Fruit fly (Drosophila melanogaster): ENCODE measurements around the gene RpL30.
A peak's percentile ranks its signal among the peaks of the same experiment; 100 is the strongest.

Gene RpL30

DNA sequence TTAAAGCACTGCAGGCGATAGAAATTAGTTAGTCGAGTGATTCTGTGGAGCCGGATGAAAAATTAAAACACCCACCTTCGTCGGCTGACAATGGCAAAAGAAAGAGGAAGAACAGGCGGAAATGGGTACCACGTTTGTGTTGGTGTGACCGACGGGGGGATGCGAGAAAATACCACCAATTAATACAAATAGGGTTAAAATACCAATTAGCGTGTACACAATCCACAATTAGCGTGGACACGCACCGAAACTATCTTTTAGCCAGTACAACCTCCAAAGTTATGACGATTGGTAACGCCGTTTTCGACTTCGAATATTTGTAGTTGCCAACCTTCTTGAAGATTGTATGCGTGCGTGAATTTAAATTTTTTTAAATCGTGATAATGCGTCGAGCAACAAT lies at the start of gene RpL30 (continued):
- TF ChIP-seq p53 (GFP tag; optimal IDR thresholded peaks at IDR 0.05) = peak; percentile 93
- peak; percentile 60 for TF ChIP-seq Aef1 (GFP tag; IDR thresholded peaks at IDR 0.05)
- TF ChIP-seq Mes4 (GFP tag; optimal IDR thresholded peaks at IDR 0.05) = peak; percentile 98
- TF ChIP-seq CG11504 (tag; optimal IDR thresholded peaks at IDR 0.05) = peak; percentile 89
- TF ChIP-seq CG17385 (GFP tag; optimal IDR thresholded peaks at IDR 0.05) = peak; percentile 99
- peak; percentile 91 for TF ChIP-seq nau (GFP tag; optimal IDR thresholded peaks at IDR 0.05)
- peak; percentile 93 for TF ChIP-seq CG32532 (GFP tag; IDR thresholded peaks at IDR 0.05)
- TF ChIP-seq CG6683 (GFP tag; optimal IDR thresholded peaks at IDR 0.05) = peak; percentile 92
- TF ChIP-seq Atf-2 (GFP tag; optimal IDR thresholded peaks at IDR 0.05) = peak; percentile 66
- TF ChIP-seq Dref (GFP tag; IDR thresholded peaks at IDR 0.05) = peak; percentile 52
- TF ChIP-seq Lhr (GFP tag; optimal IDR thresholded peaks at IDR 0.05) = peak; percentile 99
- TF ChIP-seq Usf (GFP tag; optimal IDR thresholded peaks at IDR 0.05) = peak; percentile 80
- peak; percentile 69 for TF ChIP-seq Ada2b (GFP tag; IDR thresholded peaks at IDR 0.05)
- peak; percentile 85 for TF ChIP-seq vfl (GFP tag; optimal IDR thresholded peaks at IDR 0.05)
- TF ChIP-seq eyg (GFP tag; optimal IDR thresholded peaks at IDR 0.05) = peak; percentile 86
- peak; percentile 93 for TF ChIP-seq Side (GFP tag; optimal IDR thresholded peaks at IDR 0.05)
- TF ChIP-seq CG3995 (GFP tag; optimal IDR thresholded peaks at IDR 0.05) = peak; percentile 74
- peak; percentile 90 for TF ChIP-seq CG4328 (GFP tag; optimal IDR thresholded peaks at IDR 0.05)
- TF ChIP-seq btn (GFP tag; optimal IDR thresholded peaks at IDR 0.05) = peak; percentile 92
- 0 out of 2 replicates have a peak, but pooled peaks have one; percentile 27 for TF ChIP-seq danr (GFP tag; IDR thresholded peaks at IDR 0.05)
- peak; percentile 36 for TF ChIP-seq pnt (GFP tag; optimal IDR thresholded peaks at IDR 0.05)
- peak; percentile 86 for TF ChIP-seq mam (GFP tag; optimal IDR thresholded peaks at IDR 0.05)
- TF ChIP-seq CG7556 (GFP tag; optimal IDR thresholded peaks at IDR 0.05) = peak; percentile 82
- TF ChIP-seq CG5180 (GFP tag; optimal IDR thresholded peaks at IDR 0.05) = peak; percentile 70
- peak; percentile 50 for TF ChIP-seq CG18476 (GFP tag; optimal IDR thresholded peaks at IDR 0.05)
- TF ChIP-seq CG15696 (tag; optimal IDR thresholded peaks at IDR 0.05) = peak; percentile 59
- TF ChIP-seq phol (tag; optimal IDR thresholded peaks at IDR 0.05) = peak; percentile 91
- no peak for TF ChIP-seq h (optimal IDR thresholded peaks at IDR 0.05)
- TF ChIP-seq mld (GFP tag; IDR thresholded peaks at IDR 0.05; ENCODE audit: partially characterized antibody) = no peak
- TF ChIP-seq fru (optimal IDR thresholded peaks at IDR 0.05) = no peak
- TF ChIP-seq CG1792 (GFP tag; optimal IDR thresholded peaks at IDR 0.05) = peak; percentile 83
- TF ChIP-seq hkb (optimal IDR thresholded peaks at IDR 0.05) = peak; percentile 63
- TF ChIP-seq hkb (GFP tag; IDR thresholded peaks at IDR 0.05) = peak; percentile 93
- peak; percentile 74 for TF ChIP-seq tx (GFP tag; optimal IDR thresholded peaks at IDR 0.05)
- TF ChIP-seq CG4424 (GFP tag; optimal IDR thresholded peaks at IDR 0.05) = peak; percentile 83
- TF ChIP-seq CG14965 (GFP tag; optimal IDR thresholded peaks at IDR 0.05; ENCODE audit: borderline replicate concordance) = peak; percentile 85
- peak; percentile 56 for TF ChIP-seq CG32767 (GFP tag; IDR thresholded peaks at IDR 0.05)
- peak; percentile 80 for TF ChIP-seq HLH3B (GFP tag; IDR thresholded peaks at IDR 0.05)
- TF ChIP-seq Poxn (GFP tag; IDR thresholded peaks at IDR 0.05) = no peak
- TF ChIP-seq z (GFP tag; IDR thresholded peaks at IDR 0.05) = peak; percentile 71; the same call in 2 of the 3 replicates
- TF ChIP-seq caup (GFP tag; optimal IDR thresholded peaks at IDR 0.05; ENCODE audit: severe bottlenecking) = peak; percentile 98
- peak; percentile 74 for TF ChIP-seq gsb (GFP tag; IDR thresholded peaks at IDR 0.05)
- peak; percentile 82; the same call in 2 of the 3 replicates for TF ChIP-seq CG6175 (GFP tag; IDR thresholded peaks at IDR 0.05)
- peak; percentile 65 for TF ChIP-seq dati (GFP tag; IDR thresholded peaks at IDR 0.05)
- no peak for TF ChIP-seq lov (optimal IDR thresholded peaks at IDR 0.05)
- TF ChIP-seq lov (GFP tag; IDR thresholded peaks at IDR 0.05) = peak; percentile 95
- TF ChIP-seq CTCF (GFP tag; optimal IDR thresholded peaks at IDR 0.05) = peak; percentile 72
- peak; percentile 80 for TF ChIP-seq CG10654 (GFP tag; optimal IDR thresholded peaks at IDR 0.05)
- peak; percentile 94 for TF ChIP-seq Kr (GFP tag; optimal IDR thresholded peaks at IDR 0.05)
- TF ChIP-seq CG10366 (GFP tag; IDR thresholded peaks at IDR 0.05) = peak; percentile 75
- TF ChIP-seq abd-A (tag; optimal IDR thresholded peaks at IDR 0.05) = peak; percentile 93
- peak; percentile 62 for TF ChIP-seq ind (GFP tag; optimal IDR thresholded peaks at IDR 0.05)
- peak; percentile 64 for TF ChIP-seq CG6791 (GFP tag; IDR thresholded peaks at IDR 0.05; ENCODE audit: partially characterized antibody)

All from whole organism, embryonic.